Worm (Caenorhabditis elegans): Measurements from ENCODE around the gene T10H9.1.

DNA sequence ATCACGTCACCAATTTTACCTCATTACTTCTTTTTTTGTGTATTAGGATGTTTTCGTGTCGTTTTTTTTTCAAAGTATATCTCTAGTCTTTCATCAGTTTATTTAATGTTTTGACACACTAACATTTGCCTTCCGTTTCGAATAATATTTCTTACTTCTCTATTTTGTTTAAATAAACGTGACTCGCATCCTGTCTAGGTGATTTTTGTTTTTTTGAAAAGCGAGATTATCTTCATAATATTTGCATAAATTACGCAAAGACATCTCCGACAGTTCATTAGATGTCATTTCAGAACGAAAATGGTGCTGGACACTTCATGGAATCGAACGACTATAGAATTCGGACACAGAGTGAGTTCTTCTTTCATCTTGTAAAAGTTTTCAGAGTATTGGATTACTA lies at the start of gene T10H9.1:
- TF ChIP-seq W03F9.2 (tag; optimal IDR thresholded peaks at IDR 0.05) (no peak), him-1 (tag; optimal IDR thresholded peaks at IDR 0.05) (no peak)
